Comparison of ENCODE assay signal across 7 fruit fly cellular contexts in genomic region chrX:9778545-9778944, dm6.
TF ChIP-seq lines count a peak whose summit lies in the region.

TSS of gene CG1354 (plus strand) at chrX:9778742.

- peak; percentile 98 for TF ChIP-seq CTCF in S2 (optimal IDR thresholded peaks at IDR 0.05; lab: Kevin White, UChicago)
- peak; percentile 100 for TF ChIP-seq CTCF in whole organism, embryonic (GFP tag; optimal IDR thresholded peaks at IDR 0.05; lab: Kevin White, UChicago)

TF ChIP-seq in whole organism, 6 proteins besides CTCF, POLR2A, EP300 and RAD21:
- TF ChIP-seq psq (optimal IDR thresholded peaks at IDR 0.05; lab: Kevin White, UChicago) (no peak), EcR (GFP tag; optimal IDR thresholded peaks at IDR 0.05; lab: Kevin White, UChicago) (no peak), CG8478 (optimal IDR thresholded peaks at IDR 0.05; lab: Kevin White, UChicago) (no peak), Dll (optimal IDR thresholded peaks at IDR 0.05; lab: Kevin White, UChicago) (peak; percentile 43), usp (GFP tag; optimal IDR thresholded peaks at IDR 0.05; lab: Kevin White, UChicago) (no peak), pan (optimal IDR thresholded peaks at IDR 0.05; lab: Kevin White, UChicago) (no peak)

TF ChIP-seq in whole organism, adult, 20 proteins besides CTCF, POLR2A, EP300 and RAD21 (continues in another document):
- TF ChIP-seq CG5204 (GFP tag; optimal IDR thresholded peaks at IDR 0.05; lab: Kevin White, UChicago) = peak; percentile 16
- peak; percentile 31 for TF ChIP-seq CG7101 (tag; optimal IDR thresholded peaks at IDR 0.05; lab: Kevin White, UChicago)
- peak; percentile 67 for TF ChIP-seq Crg-1 (GFP tag; optimal IDR thresholded peaks at IDR 0.05; lab: Kevin White, UChicago)
- TF ChIP-seq CG11617 (GFP tag; optimal IDR thresholded peaks at IDR 0.05; lab: Kevin White, UChicago) = peak; percentile 38
- TF ChIP-seq CG33017 (tag; optimal IDR thresholded peaks at IDR 0.05; lab: Kevin White, UChicago) = no peak
- peak; percentile 56 for TF ChIP-seq tj (GFP tag; optimal IDR thresholded peaks at IDR 0.05; lab: Kevin White, UChicago)
- no peak for TF ChIP-seq kay (GFP tag; lab: Kevin White, UChicago; ENCODE audit: borderline replicate concordance)
- TF ChIP-seq bab1 (GFP tag; optimal IDR thresholded peaks at IDR 0.05; lab: Kevin White, UChicago) = peak; percentile 82
- TF ChIP-seq ovo (GFP tag; optimal IDR thresholded peaks at IDR 0.05; lab: Kevin White, UChicago) = peak; percentile 61
- no peak for TF ChIP-seq cic (GFP tag; optimal IDR thresholded peaks at IDR 0.05; lab: Kevin White, UChicago)
- peak; percentile 78 for TF ChIP-seq Mnt (GFP tag; optimal IDR thresholded peaks at IDR 0.05; lab: Kevin White, UChicago)
- TF ChIP-seq cnc (optimal IDR thresholded peaks at IDR 0.05; lab: Kevin White, UChicago) = no peak
- peak; percentile 65 for TF ChIP-seq pad (GFP tag; optimal IDR thresholded peaks at IDR 0.05; lab: Kevin White, UChicago)
- peak; percentile 29 for TF ChIP-seq CG7045 (GFP tag; optimal IDR thresholded peaks at IDR 0.05; lab: Kevin White, UChicago)
- peak; percentile 74 for TF ChIP-seq CG1620 (GFP tag; optimal IDR thresholded peaks at IDR 0.05; lab: Kevin White, UChicago)
- TF ChIP-seq toe (GFP tag; optimal IDR thresholded peaks at IDR 0.05; lab: Kevin White, UChicago) = peak; percentile 8
- TF ChIP-seq CG14711 (tag; optimal IDR thresholded peaks at IDR 0.05; lab: Kevin White, UChicago) = no peak

TF ChIP-seq in whole organism, embryonic, 481 proteins besides CTCF, POLR2A, EP300 and RAD21 (continues in another document):
- TF ChIP-seq NC2β (GFP tag; optimal IDR thresholded peaks at IDR 0.05; lab: Kevin White, UChicago) (peak; percentile 80), tap (tag; optimal IDR thresholded peaks at IDR 0.05; lab: Kevin White, UChicago) (no peak), CG5953 (GFP tag; IDR thresholded peaks at IDR 0.05; lab: Robert Waterston, UW) (peak; percentile 57; the same call in 1 of the 2 replicates), CG7839 (tag; optimal IDR thresholded peaks at IDR 0.05; lab: Kevin White, UChicago) (peak; percentile 57), vnd (GFP tag; IDR thresholded peaks at IDR 0.05; lab: Robert Waterston, UW; ENCODE audit: partially characterized antibody) (no peak), CG7372 (GFP tag; IDR thresholded peaks at IDR 0.05; lab: Robert Waterston, UW) (peak; percentile 57; the same call in 1 of the 2 replicates), al (GFP tag; IDR thresholded peaks at IDR 0.05; lab: Robert Waterston, UW) (peak; percentile 62), psq (GFP tag; optimal IDR thresholded peaks at IDR 0.05; lab: Kevin White, UChicago) (no peak), CG1792 (GFP tag; optimal IDR thresholded peaks at IDR 0.05; lab: Kevin White, UChicago) (peak; percentile 54), CG14050 (GFP tag; IDR thresholded peaks at IDR 0.05; lab: Robert Waterston, UW) (peak; percentile 39; the same call in 1 of the 3 replicates), Oli (tag; optimal IDR thresholded peaks at IDR 0.05; lab: Kevin White, UChicago) (peak; percentile 28), CG4730 (GFP tag; IDR thresholded peaks at IDR 0.05; lab: Robert Waterston, UW) (peak; percentile 55), sd (tag; optimal IDR thresholded peaks at IDR 0.05; lab: Kevin White, UChicago) (peak; percentile 50), mld (GFP tag; IDR thresholded peaks at IDR 0.05; lab: Robert Waterston, UW; ENCODE audit: partially characterized antibody) (0 out of 3 replicates have a peak, but pooled peaks have one; percentile 5), Atf-2 (GFP tag; optimal IDR thresholded peaks at IDR 0.05; lab: Kevin White, UChicago) (peak; percentile 70), HLH4C (GFP tag; IDR thresholded peaks at IDR 0.05; lab: Robert Waterston, UW; ENCODE audit: partially characterized antibody) (no peak)

TF ChIP-seq in whole organism, prepupa, 60 proteins besides CTCF, POLR2A, EP300 and RAD21 (continues in another document):
- TF ChIP-seq Eip78C (GFP tag; lab: Kevin White, UChicago) = peak; percentile 72
- TF ChIP-seq Hr38 (GFP tag; optimal IDR thresholded peaks at IDR 0.05; lab: Kevin White, UChicago) = no peak
- TF ChIP-seq cyc (GFP tag; optimal IDR thresholded peaks at IDR 0.05; lab: Kevin White, UChicago) = peak; percentile 68
- peak; percentile 62 for TF ChIP-seq CG3919 (GFP tag; optimal IDR thresholded peaks at IDR 0.05; lab: Kevin White, UChicago)
- TF ChIP-seq CG15336 (GFP tag; IDR thresholded peaks at IDR 0.05; lab: Robert Waterston, UW) = no peak
- peak; percentile 39 for TF ChIP-seq CG3032 (tag; optimal IDR thresholded peaks at IDR 0.05; lab: Kevin White, UChicago)
- TF ChIP-seq esn (GFP tag; optimal IDR thresholded peaks at IDR 0.05; lab: Kevin White, UChicago) = peak; percentile 63
- TF ChIP-seq ss (GFP tag; optimal IDR thresholded peaks at IDR 0.05; lab: Kevin White, UChicago) = peak in 1 of 2 experiments; percentile 17
- peak; percentile 74 for TF ChIP-seq CG6163 (GFP tag; IDR thresholded peaks at IDR 0.05; lab: Robert Waterston, UW)
- TF ChIP-seq vri (GFP tag; optimal IDR thresholded peaks at IDR 0.05; lab: Kevin White, UChicago) = no peak
- no peak for TF ChIP-seq Eip93F (GFP tag; optimal IDR thresholded peaks at IDR 0.05; lab: Kevin White, UChicago)
- 0 out of 2 replicates have a peak, but pooled peaks have one; percentile 13 for TF ChIP-seq CG11294 (GFP tag; IDR thresholded peaks at IDR 0.05; lab: Robert Waterston, UW)
- TF ChIP-seq CG1621 (tag; optimal IDR thresholded peaks at IDR 0.05; lab: Kevin White, UChicago) = peak; percentile 43
- peak; percentile 42 for TF ChIP-seq CG6792 (GFP tag; optimal IDR thresholded peaks at IDR 0.05; lab: Kevin White, UChicago)
- TF ChIP-seq Sox14 (GFP tag; optimal IDR thresholded peaks at IDR 0.05; lab: Kevin White, UChicago) = peak; percentile 42
- peak; percentile 75 for TF ChIP-seq CG31627 (GFP tag; optimal IDR thresholded peaks at IDR 0.05; lab: Kevin White, UChicago)
- TF ChIP-seq CG11902 (GFP tag; optimal IDR thresholded peaks at IDR 0.05; lab: Kevin White, UChicago) = peak; percentile 13
- TF ChIP-seq fkh (GFP tag; optimal IDR thresholded peaks at IDR 0.05; lab: Kevin White, UChicago) = peak; percentile 41

TF ChIP-seq in whole organism, pupa, 21 proteins besides CTCF, POLR2A, EP300 and RAD21 (continues in another document):
- TF ChIP-seq CG8159 (tag; optimal IDR thresholded peaks at IDR 0.05; lab: Kevin White, UChicago) (no peak), rn (GFP tag; IDR thresholded peaks at IDR 0.05; lab: Robert Waterston, UW) (0 out of 2 replicates have a peak, but pooled peaks have one; percentile 16), CG10348 (GFP tag; IDR thresholded peaks at IDR 0.05; lab: Robert Waterston, UW) (no peak), CG9948 (tag; optimal IDR thresholded peaks at IDR 0.05; lab: Kevin White, UChicago) (no peak), CG32121 (GFP tag; IDR thresholded peaks at IDR 0.05; lab: Robert Waterston, UW) (peak; percentile 45; the same call in 1 of the 2 replicates), CG8301 (tag; optimal IDR thresholded peaks at IDR 0.05; lab: Kevin White, UChicago) (no peak), CG12605 (GFP tag; IDR thresholded peaks at IDR 0.05; lab: Robert Waterston, UW) (no peak), fd96Ca (GFP tag; IDR thresholded peaks at IDR 0.05; lab: Robert Waterston, UW) (peak; percentile 47; the same call in 2 of the 3 replicates), Snoo (tag; optimal IDR thresholded peaks at IDR 0.05; lab: Kevin White, UChicago) (peak; percentile 36), CG13204 (GFP tag; optimal IDR thresholded peaks at IDR 0.05; lab: Kevin White, UChicago) (no peak), CG14655 (GFP tag; optimal IDR thresholded peaks at IDR 0.05; lab: Kevin White, UChicago) (no peak), CG4496 (GFP tag; IDR thresholded peaks at IDR 0.05; lab: Robert Waterston, UW) (peak; percentile 76), CG34367 (tag; optimal IDR thresholded peaks at IDR 0.05; lab: Kevin White, UChicago) (no peak), Ets98B (GFP tag; IDR thresholded peaks at IDR 0.05; lab: Robert Waterston, UW) (peak; percentile 58), gl (tag; optimal IDR thresholded peaks at IDR 0.05; lab: Kevin White, UChicago) (no peak), CG17806 (tag; optimal IDR thresholded peaks at IDR 0.05; lab: Kevin White, UChicago) (no peak), D1 (tag; optimal IDR thresholded peaks at IDR 0.05; lab: Kevin White, UChicago) (no peak), CG15710 (tag; optimal IDR thresholded peaks at IDR 0.05; lab: Kevin White, UChicago) (peak; percentile 2), Pif1A (GFP tag; optimal IDR thresholded peaks at IDR 0.05; lab: Kevin White, UChicago) (no peak), Pif1B (GFP tag; optimal IDR thresholded peaks at IDR 0.05; lab: Kevin White, UChicago) (no peak)

TF ChIP-seq in whole organism, wandering third instar larva, 38 proteins besides CTCF, POLR2A, EP300 and RAD21 (continues in another document):
- TF ChIP-seq brk (GFP tag; optimal IDR thresholded peaks at IDR 0.05; lab: Kevin White, UChicago) = no peak
- peak; percentile 32 for TF ChIP-seq Jra (GFP tag; optimal IDR thresholded peaks at IDR 0.05; lab: Kevin White, UChicago)
- TF ChIP-seq GATAd (GFP tag; optimal IDR thresholded peaks at IDR 0.05; lab: Kevin White, UChicago) = no peak
- TF ChIP-seq dsf (GFP tag; optimal IDR thresholded peaks at IDR 0.05; lab: Kevin White, UChicago; ENCODE audit: borderline replicate concordance) = no peak
- TF ChIP-seq CG9705 (GFP tag; optimal IDR thresholded peaks at IDR 0.05; lab: Kevin White, UChicago) = peak; percentile 64
- peak; percentile 63 for TF ChIP-seq HLH106 (tag; optimal IDR thresholded peaks at IDR 0.05; lab: Kevin White, UChicago)
- TF ChIP-seq Sp1 (GFP tag; optimal IDR thresholded peaks at IDR 0.05; lab: Kevin White, UChicago) = peak; percentile 60
- no peak for TF ChIP-seq N (GFP tag; optimal IDR thresholded peaks at IDR 0.05; lab: Kevin White, UChicago)
- TF ChIP-seq Hr78 (GFP tag; optimal IDR thresholded peaks at IDR 0.05; lab: Kevin White, UChicago) = no peak
- TF ChIP-seq Dfd (GFP tag; optimal IDR thresholded peaks at IDR 0.05; lab: Kevin White, UChicago) = no peak
- TF ChIP-seq sv (GFP tag; optimal IDR thresholded peaks at IDR 0.05; lab: Kevin White, UChicago) = peak; percentile 27
- TF ChIP-seq foxo (GFP tag; optimal IDR thresholded peaks at IDR 0.05; lab: Kevin White, UChicago) = peak in 1 of 2 experiments; percentile 71
- TF ChIP-seq Dif (GFP tag; optimal IDR thresholded peaks at IDR 0.05; lab: Kevin White, UChicago; ENCODE audit: partially characterized antibody) = peak; percentile 13
- TF ChIP-seq OdsH (GFP tag; optimal IDR thresholded peaks at IDR 0.05; lab: Kevin White, UChicago) = peak; percentile 42
- peak; percentile 44 for TF ChIP-seq psq (GFP tag; optimal IDR thresholded peaks at IDR 0.05; lab: Kevin White, UChicago)
- TF ChIP-seq Rel (GFP tag; optimal IDR thresholded peaks at IDR 0.05; lab: Kevin White, UChicago) = no peak
- peak; percentile 11 for TF ChIP-seq Rel (tag; optimal IDR thresholded peaks at IDR 0.05; lab: Kevin White, UChicago)
- TF ChIP-seq rgr (GFP tag; optimal IDR thresholded peaks at IDR 0.05; lab: Kevin White, UChicago) = peak; percentile 66
- TF ChIP-seq Hr83 (GFP tag; optimal IDR thresholded peaks at IDR 0.05; lab: Kevin White, UChicago; ENCODE audit: poor library complexity, severe bottlenecking) = peak; percentile 57
- no peak for TF ChIP-seq sage (GFP tag; optimal IDR thresholded peaks at IDR 0.05; lab: Kevin White, UChicago)
- TF ChIP-seq dmrt93B (GFP tag; optimal IDR thresholded peaks at IDR 0.05; lab: Kevin White, UChicago) = peak; percentile 63
